Worm (Caenorhabditis elegans) whole organism, L2 larva: ENCODE data around the gene C02G6.3.

Source experiments
- F13H6.1 ChIP-seq: sonication (generic microtip); optimal IDR thresholded peaks from 2 replicates; lab custom pipeline; 2016; ENCODE audit warnings: missing genetic modification characterization, missing compliant biosample characterization
- R02D3.7 ChIP-seq: fragments of 150-350 bp; optimal IDR thresholded peaks from 2 replicates; lab custom pipeline; 2014; ENCODE audit warnings: missing biosample characterization, missing genetic modification characterization
- Y55F3AM.14 ChIP-seq: fragments of 200-800 bp; sonication (Bioruptor generic); optimal IDR thresholded peaks from 2 replicates; lab custom pipeline; 2018; ENCODE audit warnings: mild to moderate bottlenecking, missing genetic modification characterization, missing compliant biosample characterization
- ZK546.5 ChIP-seq: sonication (generic microtip); optimal IDR thresholded peaks from 2 replicates; lab custom pipeline; 2017; ENCODE audit warnings: missing biosample characterization, missing genetic modification characterization
- aly-2 ChIP-seq: fragments of 150-350 bp; optimal IDR thresholded peaks from 2 replicates; lab custom pipeline; 2014; ENCODE audit warnings: missing biosample characterization, missing genetic modification characterization
- blmp-1 ChIP-seq: sonication (generic microtip); optimal IDR thresholded peaks from 2 replicates; lab custom pipeline; 2017; ENCODE audit warnings: missing genetic modification characterization, mild to moderate bottlenecking, missing compliant biosample characterization, antibody characterized with exemption, moderate library complexity; ENCODE audit not compliant: insufficient read depth
- ceh-82 ChIP-seq: fragments of 150-350 bp; optimal IDR thresholded peaks from 2 replicates; lab custom pipeline; 2014; ENCODE audit warnings: missing biosample characterization, missing genetic modification characterization
- crh-2 ChIP-seq: sonication (generic microtip); optimal IDR thresholded peaks from 2 replicates; lab custom pipeline; 2017; ENCODE audit warnings: missing biosample characterization, missing genetic modification characterization
- dmd-4 ChIP-seq: sonication (generic microtip); optimal IDR thresholded peaks from 2 replicates; lab custom pipeline; 2017; ENCODE audit warnings: missing biosample characterization, missing genetic modification characterization
- egl-27 ChIP-seq: sonication (generic microtip); optimal IDR thresholded peaks from 3 replicates; lab custom pipeline; 2017; ENCODE audit warnings: missing biosample characterization, missing genetic modification reagents, missing genetic modification characterization
- elt-1 ChIP-seq: fragments of 150-350 bp; optimal IDR thresholded peaks from 2 replicates; lab custom pipeline; 2014; ENCODE audit warnings: missing biosample characterization, missing genetic modification characterization
- fos-1 ChIP-seq: fragments of 150-350 bp; optimal IDR thresholded peaks from 2 replicates; lab custom pipeline; 2014; ENCODE audit warnings: missing biosample characterization, missing genetic modification characterization
- gmeb-1 ChIP-seq: fragments of 150-350 bp; optimal IDR thresholded peaks from 2 replicates; lab custom pipeline; 2014; ENCODE audit warnings: missing biosample characterization, missing genetic modification characterization
- lin-13 ChIP-seq: fragments of 150-350 bp; optimal IDR thresholded peaks from 2 replicates; lab custom pipeline; 2014; ENCODE audit warnings: missing biosample characterization, missing genetic modification reagents, missing genetic modification characterization
- lsy-2 ChIP-seq, 2 experiments: fragments of 150-350 bp in 1 of 2; sonication (generic microtip) in 1 of 2; optimal IDR thresholded peaks; 2 replicates each; lab custom pipeline; 2014 to 2017; ENCODE audit warnings: missing biosample characterization in 2 of 2, missing genetic modification characterization in 2 of 2
- mab-5 ChIP-seq: fragments of 150-350 bp; optimal IDR thresholded peaks from 2 replicates; lab custom pipeline; 2014; ENCODE audit warnings: missing biosample characterization, missing genetic modification characterization
- mbf-1 ChIP-seq: sonication (generic microtip); optimal IDR thresholded peaks from 2 replicates; lab custom pipeline; 2017; ENCODE audit warnings: missing biosample characterization, missing genetic modification characterization
- mdl-1 ChIP-seq, 2 experiments: fragments of 150-350 bp in 1 of 2; sonication (generic microtip) in 1 of 2; optimal IDR thresholded peaks; 2 replicates each; lab custom pipeline; 2017; ENCODE audit warnings: missing biosample characterization in 2 of 2, missing genetic modification characterization in 2 of 2
- nhr-10 ChIP-seq: sonication (generic microtip); optimal IDR thresholded peaks from 2 replicates; lab custom pipeline; 2017; ENCODE audit warnings: missing biosample characterization, missing genetic modification characterization
- nhr-12 ChIP-seq: fragments of 150-350 bp; optimal IDR thresholded peaks from 2 replicates; lab custom pipeline; 2014; ENCODE audit warnings: missing biosample characterization, missing genetic modification characterization
- nhr-21 ChIP-seq: fragments of 150-350 bp; optimal IDR thresholded peaks from 2 replicates; lab custom pipeline; 2014; ENCODE audit warnings: missing biosample characterization, missing genetic modification characterization
- nhr-23 ChIP-seq: fragments of 150-350 bp; optimal IDR thresholded peaks from 2 replicates; lab custom pipeline; 2014; ENCODE audit warnings: missing biosample characterization, missing genetic modification reagents, missing genetic modification characterization
- nhr-25 ChIP-seq: fragments of 150-350 bp; sonication (generic microtip); optimal IDR thresholded peaks from 3 replicates; lab custom pipeline; 2014; ENCODE audit warnings: missing biosample characterization, missing genetic modification characterization
- nhr-6 ChIP-seq: fragments of 150-350 bp; optimal IDR thresholded peaks from 2 replicates; lab custom pipeline; 2014; ENCODE audit warnings: missing biosample characterization, missing genetic modification characterization
- nhr-77 ChIP-seq: fragments of 150-350 bp; optimal IDR thresholded peaks from 2 replicates; lab custom pipeline; 2014; ENCODE audit warnings: missing biosample characterization, missing genetic modification characterization
- sem-4 ChIP-seq: fragments of 150-350 bp; optimal IDR thresholded peaks from 2 replicates; lab custom pipeline; 2014; ENCODE audit warnings: missing biosample characterization, missing genetic modification reagents, missing genetic modification characterization
- sma-3 ChIP-seq: sonication (generic microtip); optimal IDR thresholded peaks from 2 replicates; lab custom pipeline; 2016; ENCODE audit warnings: missing genetic modification reagents, missing genetic modification characterization, missing compliant biosample characterization
- snpc-4 ChIP-seq: fragments of 150-350 bp; optimal IDR thresholded peaks from 2 replicates; lab custom pipeline; 2014; ENCODE audit warnings: missing biosample characterization, missing genetic modification characterization
- unc-55 ChIP-seq: fragments of 150-350 bp; sonication (generic microtip); optimal IDR thresholded peaks from 3 replicates; lab custom pipeline; 2014; ENCODE audit warnings: missing biosample characterization, missing genetic modification reagents, missing genetic modification characterization
- zag-1 ChIP-seq: fragments of 150-350 bp; optimal IDR thresholded peaks from 2 replicates; lab custom pipeline; 2014; ENCODE audit warnings: missing biosample characterization, missing genetic modification characterization
- ztf-1 ChIP-seq: fragments of 200-800 bp; sonication (Bioruptor generic); conservative IDR thresholded peaks from 2 replicates; pipeline ENCODE4 v1.3.6; 2022; ENCODE audit warnings: missing genetic modification characterization, missing compliant biosample characterization
- ztf-4 ChIP-seq: fragments of 150-350 bp; optimal IDR thresholded peaks from 2 replicates; lab custom pipeline; 2014; ENCODE audit warnings: missing biosample characterization, missing genetic modification characterization

Gene C02G6.3

ce11 chrV:5917707-5918106, 37.5 kb downstream of the C02G6.3 start, which contains the start of gene lrpr-1 (continued):
- TF ChIP-seq lsy-2 (tag; optimal IDR thresholded peaks at IDR 0.05; lab: Kevin White, UChicago) (peak; percentile 75 to 91), ZK546.5 (tag; lab: Kevin White, UChicago) (no peak), nhr-10 (no peak), nhr-21 (peak; percentile 62), egl-27 (peak; percentile 53), zag-1 (tag; lab: Kevin White, UChicago) (no peak), dmd-4 (tag; lab: Kevin White, UChicago) (no peak)

DNA sequence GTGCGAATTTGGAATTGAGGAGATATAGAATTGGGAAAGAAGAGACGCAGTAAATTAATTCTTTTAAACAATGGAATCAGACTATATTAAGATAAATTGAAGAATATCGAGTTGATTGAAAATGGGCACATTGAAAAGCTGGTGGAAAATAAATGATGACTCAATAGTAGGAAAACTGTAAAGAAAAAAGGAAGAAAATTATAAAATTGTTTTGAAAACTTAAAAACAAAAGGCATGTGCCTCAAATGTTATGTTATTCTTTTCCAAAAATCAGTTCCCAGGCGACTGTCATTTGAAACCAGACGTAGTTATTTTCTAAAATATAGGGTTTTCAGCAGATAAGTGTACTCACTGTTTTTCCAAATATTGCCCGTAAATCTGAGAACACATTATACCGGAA, 39.7 kb downstream of the C02G6.3 start, which contains the start of gene C04E6.12:
Gene C04E6.12 (minus strand): TSS at position 101 of the 400 bp plus-strand sequence.
- TF ChIP-seq zag-1 (tag; lab: Kevin White, UChicago): no peak
- no peak for TF ChIP-seq snpc-4 (tag; lab: Kevin White, UChicago)
- TF ChIP-seq mab-5 (tag; lab: Kevin White, UChicago): no peak
- TF ChIP-seq blmp-1: no peak
- no peak for TF ChIP-seq nhr-10
- no peak for TF ChIP-seq nhr-12

- TF ChIP-seq R02D3.7: no peak
Measured at ce11 chrV:5921761-5922160, 41.6 kb downstream of the C02G6.3 start.

ce11 chrV:5922236-5922635, 42.1 kb downstream of the C02G6.3 start, which contains the start of gene srsx-18:
Gene srsx-18 (plus strand): TSS chrV:5922536.
- TF ChIP-seq unc-55 (GFP tag; lab: Kevin White, UChicago) (no peak), blmp-1 (no peak), nhr-12 (no peak), crh-2 (no peak), ztf-4 (tag; lab: Kevin White, UChicago) (no peak), dmd-4 (tag; lab: Kevin White, UChicago) (no peak), mdl-1 (tag; optimal IDR thresholded peaks at IDR 0.05; lab: Kevin White, UChicago) (no peak), Y55F3AM.14 (no peak), nhr-23 (tag; lab: Kevin White, UChicago) (no peak), nhr-21 (no peak), nhr-25 (tag; lab: Kevin White, UChicago) (no peak), snpc-4 (tag; lab: Kevin White, UChicago) (no peak), elt-1 (no peak), nhr-77 (tag; lab: Kevin White, UChicago) (no peak)

DNA sequence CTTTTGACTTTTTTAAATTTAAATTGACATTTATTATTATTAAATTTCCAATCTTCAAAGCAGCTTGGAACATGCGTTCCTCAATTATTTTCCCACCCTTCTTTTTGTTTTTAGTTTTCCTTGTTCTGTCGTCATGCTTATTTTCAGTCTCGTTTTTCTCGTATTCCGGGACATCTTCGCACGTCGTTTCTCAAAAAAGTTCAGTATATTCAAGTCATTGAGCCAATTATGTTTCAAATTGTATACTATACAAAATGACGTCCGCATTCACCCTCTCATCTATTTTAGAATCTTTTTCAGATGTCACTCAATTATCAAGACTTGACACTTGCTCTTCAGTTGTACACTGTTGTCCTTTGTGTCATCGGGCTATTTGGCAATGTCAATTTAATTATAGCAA, 47.2 kb downstream of the C02G6.3 start, which contains the start of gene srsx-17:
Gene srsx-17 (plus strand): TSS at position 301 of the 400 bp plus-strand sequence.
- TF ChIP-seq mdl-1 (tag; optimal IDR thresholded peaks at IDR 0.05; lab: Kevin White, UChicago) (no peak), lin-13 (GFP tag; lab: Kevin White, UChicago) (no peak), ztf-4 (tag; lab: Kevin White, UChicago) (no peak), ztf-1 (GFP tag; lab: Robert Waterston, UW) (no peak), Y55F3AM.14 (no peak), F13H6.1 (tag; lab: Kevin White, UChicago) (no peak), sma-3 (no peak), nhr-6 (tag; lab: Kevin White, UChicago) (no peak), aly-2 (tag; lab: Kevin White, UChicago) (no peak), sem-4 (no peak), fos-1 (no peak), snpc-4 (tag; lab: Kevin White, UChicago) (no peak), elt-1 (no peak), nhr-12 (no peak)

ce11 chrV:5928006-5928405, 47.8 kb downstream of the C02G6.3 start:
- TF ChIP-seq ceh-82 (tag; lab: Kevin White, UChicago): no peak
- no peak for TF ChIP-seq sma-3
- TF ChIP-seq, all 48 proteins: peak for 0

DNA sequence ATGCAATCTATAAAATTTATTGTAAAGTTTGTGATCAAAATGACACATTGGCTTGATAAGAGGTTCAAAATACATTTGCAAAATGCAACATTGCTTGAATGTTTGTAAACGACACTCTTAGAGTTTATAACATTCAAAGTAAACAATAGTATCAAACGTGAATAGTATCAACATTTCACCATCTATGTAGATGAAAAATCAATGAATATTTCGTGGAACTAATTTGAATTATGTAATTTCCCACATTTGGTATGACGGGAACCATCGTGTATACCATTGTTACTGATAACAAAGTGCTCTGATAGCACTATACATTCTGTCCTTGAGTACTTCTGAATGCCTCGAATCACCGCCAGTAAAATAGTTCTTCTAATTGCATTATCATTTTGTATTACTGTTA, 50.4 kb downstream of the C02G6.3 start, which contains the start of gene galt-1:
Gene galt-1 (plus strand): TSS at position 318 of the 400 bp plus-strand sequence.
- no peak for TF ChIP-seq nhr-21
- TF ChIP-seq crh-2: peak; percentile 17
- TF ChIP-seq gmeb-1 (tag; lab: Kevin White, UChicago): peak; percentile 0
- no peak for TF ChIP-seq mbf-1
- peak; percentile 50 for TF ChIP-seq fos-1
- TF ChIP-seq, all 48 proteins: peak for 3
